Worm (Caenorhabditis elegans): ENCODE data around the gene F28A10.5.
"Not testable (repeated sequence)": the region's sequence is repeated elsewhere in the genome, so short reads cannot be mapped to it uniquely, and the experiment has no call there.

Gene F28A10.5

DNA sequence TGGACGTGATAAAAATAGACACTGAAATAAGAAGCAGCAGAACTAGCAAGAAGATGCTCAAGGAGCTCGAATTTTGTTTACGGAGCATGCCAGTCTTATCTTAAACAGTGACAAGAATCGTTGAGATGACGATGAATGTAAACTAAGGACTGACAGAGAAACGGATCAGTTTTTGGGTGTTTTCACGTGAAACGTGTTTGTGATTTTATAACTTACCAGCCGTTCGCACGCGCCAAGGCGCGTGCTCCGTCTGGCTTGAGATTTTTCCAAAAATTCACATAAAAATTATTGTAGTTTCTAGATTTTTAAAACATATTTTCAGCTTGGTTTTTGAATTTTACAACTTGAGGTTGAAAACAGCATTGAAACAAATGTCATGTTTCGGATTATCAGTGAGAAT, at the start of gene F28A10.5:
Gene F28A10.5, minus strand, starts transcription at position 101 of the 400 bp plus-strand sequence.
- not testable (repeated sequence) for TF ChIP-seq lin-26 (GFP tag; IDR thresholded peaks at IDR 0.05); nhr-90 (tag; optimal IDR thresholded peaks at IDR 0.05); tbp1 (GFP tag; optimal IDR thresholded peaks at IDR 0.05)

DNA sequence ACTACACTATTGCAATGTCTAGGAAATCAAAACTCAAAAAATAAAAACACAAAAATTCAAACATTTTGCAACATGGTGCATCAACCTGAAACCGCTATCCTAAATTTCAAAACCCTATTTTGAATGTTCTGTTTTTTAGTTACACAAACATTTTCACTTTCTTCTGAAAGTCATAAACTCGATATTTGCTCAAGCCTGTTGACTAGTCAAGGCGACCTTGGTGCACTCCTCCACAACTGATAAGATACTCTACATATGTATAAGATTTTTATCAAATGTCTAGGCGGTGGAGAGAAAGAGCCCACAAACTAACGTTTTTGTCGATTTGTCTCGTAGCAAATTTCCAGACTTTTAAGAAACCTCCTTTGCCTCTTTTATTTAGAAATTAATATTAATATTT, 37.6 kb upstream of the F28A10.5 start, which contains the start of gene T07D3.4:
Gene T07D3.4, plus strand, starts transcription at position 286 of the 400 bp plus-strand sequence.
- no peak for TF ChIP-seq sea-2 (GFP tag; IDR thresholded peaks at IDR 0.05)
- TF ChIP-seq nfya-1 (tag; optimal IDR thresholded peaks at IDR 0.05; ENCODE audit: borderline replicate concordance, insufficient read depth), result no peak
- peak; percentile 70 for TF ChIP-seq nhr-80 (tag; optimal IDR thresholded peaks at IDR 0.05)

DNA sequence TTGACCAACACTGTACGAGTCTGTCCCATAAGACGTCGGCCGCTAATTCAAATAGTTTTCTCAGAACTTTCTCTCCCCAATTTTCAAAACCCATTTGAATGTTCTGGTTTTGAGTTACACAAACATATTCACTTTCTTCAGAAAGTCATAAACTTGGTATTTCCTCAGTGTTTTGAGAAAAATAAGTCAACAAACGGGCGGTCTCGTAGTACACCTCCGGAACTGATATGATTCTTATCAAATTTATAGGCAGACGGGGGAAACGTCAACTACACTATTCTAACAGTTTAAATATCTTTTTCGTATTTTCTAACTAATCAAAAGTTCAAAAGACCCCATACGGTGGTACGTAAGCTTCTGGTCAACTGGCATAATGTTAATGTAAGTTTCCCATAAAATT, 33.7 kb upstream of the F28A10.5 start:
- TF ChIP-seq ZK185.1 (tag; optimal IDR thresholded peaks at IDR 0.05; ENCODE audit: poor library complexity, severe bottlenecking) (no peak), snpc-4 (GFP tag; optimal IDR thresholded peaks at IDR 0.05) (no peak), snpc-4 (tag; optimal IDR thresholded peaks at IDR 0.05) (peak in 1 of 4 experiments; percentile 54), nhr-80 (tag; optimal IDR thresholded peaks at IDR 0.05) (peak; percentile 28)

DNA sequence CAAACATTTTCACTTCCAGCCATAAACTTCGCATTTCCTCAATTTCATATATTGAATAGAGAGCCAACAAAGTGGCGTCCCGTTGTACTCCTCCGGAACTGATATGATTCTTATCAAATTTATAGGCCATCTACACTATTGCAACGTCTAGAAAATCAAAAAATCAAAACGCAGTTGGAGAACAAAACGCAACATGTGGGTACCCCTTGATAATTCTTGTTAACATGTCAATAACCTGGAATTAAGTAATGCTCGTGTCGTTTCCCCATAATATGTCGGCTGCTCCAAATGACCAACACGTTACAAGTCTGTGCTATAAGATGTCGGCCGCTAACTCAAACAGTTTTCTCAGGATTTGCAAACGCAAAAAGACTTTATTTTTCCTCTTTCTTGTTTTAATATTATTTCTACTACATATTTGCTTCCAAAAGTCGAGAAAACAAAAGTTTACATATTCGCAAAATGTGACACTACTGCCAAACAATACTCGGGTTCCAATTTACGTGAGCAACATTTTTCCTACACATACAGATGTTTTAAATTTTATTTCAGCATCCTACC, 30.3 kb upstream of the F28A10.5 start:
- TF ChIP-seq snpc-4 (GFP tag; optimal IDR thresholded peaks at IDR 0.05) (no peak), snpc-4 (tag; optimal IDR thresholded peaks at IDR 0.05) (peak in 3 of 4 experiments; percentile 39 to 90 (median 65)), him-1 (tag; optimal IDR thresholded peaks at IDR 0.05) (no peak), aptf-3 (GFP tag; IDR thresholded peaks at IDR 0.05) (no peak), cebp-1 (GFP tag; IDR thresholded peaks at IDR 0.05) (no peak), cebp-1 (tag; optimal IDR thresholded peaks at IDR 0.05) (no peak), nhr-80 (tag; optimal IDR thresholded peaks at IDR 0.05) (peak; percentile 79), tlf-1 (GFP tag; optimal IDR thresholded peaks at IDR 0.05) (no peak), chd-7 (tag; optimal IDR thresholded peaks at IDR 0.05) (no peak), dox-1 (GFP tag; IDR thresholded peaks at IDR 0.05) (0 out of 2 replicates have a peak, but pooled peaks have one; percentile 23), B0035.1 (tag; optimal IDR thresholded peaks at IDR 0.05) (no peak), nfya-1 (tag; optimal IDR thresholded peaks at IDR 0.05; ENCODE audit: borderline replicate concordance, insufficient read depth) (no peak), somi-1 (GFP tag; optimal IDR thresholded peaks at IDR 0.05) (no peak), ceh-58 (GFP tag; IDR thresholded peaks at IDR 0.05) (no peak), lin-40 (tag; optimal IDR thresholded peaks at IDR 0.05) (no peak), F22D6.2 (tag; optimal IDR thresholded peaks at IDR 0.05) (no peak), nhr-179 (tag; optimal IDR thresholded peaks at IDR 0.05) (no peak), D2030.7 (GFP tag; IDR thresholded peaks at IDR 0.05) (no peak), akir-1 (GFP tag; optimal IDR thresholded peaks at IDR 0.05) (no peak), rec-8 (tag; optimal IDR thresholded peaks at IDR 0.05) (no peak), madf-10 (tag; optimal IDR thresholded peaks at IDR 0.05) (no peak), hsf-1 (GFP tag; IDR thresholded peaks at IDR 0.05) (no peak), dpl-1 (GFP tag; optimal IDR thresholded peaks at IDR 0.05) (no peak), ceh-27 (GFP tag; optimal IDR thresholded peaks at IDR 0.05) (no peak)

DNA sequence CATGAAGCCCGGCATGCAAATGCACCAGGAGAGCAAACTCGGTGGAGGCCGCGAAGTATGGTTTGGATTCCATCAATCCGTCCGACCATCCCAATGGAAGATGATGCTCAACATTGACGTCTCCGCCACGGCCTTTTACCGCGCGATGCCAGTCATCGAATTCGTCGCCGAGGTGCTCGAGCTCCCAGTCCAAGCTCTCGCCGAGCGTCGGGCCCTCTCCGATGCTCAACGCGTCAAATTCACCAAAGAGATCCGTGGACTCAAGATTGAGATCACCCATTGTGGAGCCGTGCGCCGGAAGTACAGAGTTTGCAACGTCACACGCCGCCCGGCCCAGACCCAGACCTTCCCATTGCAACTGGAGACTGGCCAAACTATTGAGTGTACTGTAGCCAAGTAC, 25.3 kb upstream of the F28A10.5 start:
- peak; percentile 51; the same call in 1 of the 2 replicates for TF ChIP-seq zfh-2 (GFP tag; conservative IDR thresholded peaks at IDR 0.05)
- peak; percentile 24; the same call in 1 of the 2 replicates for TF ChIP-seq egrh-3 (GFP tag; IDR thresholded peaks at IDR 0.05)
- TF ChIP-seq sea-2 (GFP tag; IDR thresholded peaks at IDR 0.05), result no peak
- no peak for TF ChIP-seq pha-4 (tag; optimal IDR thresholded peaks at IDR 0.05)
- no peak for TF ChIP-seq K11D2.4 (GFP tag; IDR thresholded peaks at IDR 0.05)
